Fruit fly (Drosophila melanogaster): ENCODE data around the gene Fum1.
A peak's percentile ranks its signal among the peaks of the same experiment; 100 is the strongest.

Fum1 gene

dm6 chrX:6724904-6725505 is 46.8 kb downstream of the Fum1 start:
- TF ChIP-seq CG14655 (GFP tag; optimal IDR thresholded peaks at IDR 0.05) (peak; percentile 46), Pif1A (GFP tag; optimal IDR thresholded peaks at IDR 0.05) (no peak), Snoo (tag; optimal IDR thresholded peaks at IDR 0.05) (no peak), CG4496 (GFP tag; IDR thresholded peaks at IDR 0.05) (peak; percentile 43; the same call in 1 of the 3 replicates), CG10348 (GFP tag; IDR thresholded peaks at IDR 0.05) (no peak), rn (GFP tag; IDR thresholded peaks at IDR 0.05) (no peak), Ets98B (GFP tag; IDR thresholded peaks at IDR 0.05) (peak; percentile 40), CG8301 (tag; optimal IDR thresholded peaks at IDR 0.05) (peak; percentile 19), CG32121 (GFP tag; IDR thresholded peaks at IDR 0.05) (no peak)

- TF ChIP-seq CG15710 (tag; optimal IDR thresholded peaks at IDR 0.05) (no peak), CG12605 (GFP tag; IDR thresholded peaks at IDR 0.05) (no peak), CG32121 (GFP tag; IDR thresholded peaks at IDR 0.05) (no peak), D1 (tag; optimal IDR thresholded peaks at IDR 0.05) (no peak), Pif1A (GFP tag; optimal IDR thresholded peaks at IDR 0.05) (no peak), CG14655 (GFP tag; optimal IDR thresholded peaks at IDR 0.05) (no peak), gl (tag; optimal IDR thresholded peaks at IDR 0.05) (no peak), rn (GFP tag; IDR thresholded peaks at IDR 0.05) (no peak), CG10348 (GFP tag; IDR thresholded peaks at IDR 0.05) (no peak), CG13204 (GFP tag; optimal IDR thresholded peaks at IDR 0.05) (peak; percentile 72), fd96Ca (GFP tag; IDR thresholded peaks at IDR 0.05) (no peak), Snoo (tag; optimal IDR thresholded peaks at IDR 0.05) (no peak), Ets98B (GFP tag; IDR thresholded peaks at IDR 0.05) (no peak), CG8159 (tag; optimal IDR thresholded peaks at IDR 0.05) (no peak), CG9948 (tag; optimal IDR thresholded peaks at IDR 0.05) (no peak), CG4496 (GFP tag; IDR thresholded peaks at IDR 0.05) (0 out of 3 replicates have a peak, but pooled peaks have one; percentile 34), CG8301 (tag; optimal IDR thresholded peaks at IDR 0.05) (no peak)
These were observed 48.7 kb downstream of the Fum1 start for dm6 chrX:6726758-6727490.

- TF ChIP-seq EcR (GFP tag; optimal IDR thresholded peaks at IDR 0.05) (peak; percentile 47), CG9948 (tag; optimal IDR thresholded peaks at IDR 0.05) (no peak)
These were observed 50.5 kb downstream of the Fum1 start for dm6 chrX:6728597-6729158.

- TF ChIP-seq gl (tag; optimal IDR thresholded peaks at IDR 0.05) = peak; percentile 78
- TF ChIP-seq CG34367 (tag; optimal IDR thresholded peaks at IDR 0.05) = peak; percentile 42
- peak; percentile 57 for TF ChIP-seq CG8159 (tag; optimal IDR thresholded peaks at IDR 0.05)
- TF ChIP-seq CG9948 (tag; optimal IDR thresholded peaks at IDR 0.05) = peak; percentile 25
- TF ChIP-seq Pif1A (GFP tag; optimal IDR thresholded peaks at IDR 0.05) = peak; percentile 26
- peak; percentile 47 for TF ChIP-seq CG15710 (tag; optimal IDR thresholded peaks at IDR 0.05)
- TF ChIP-seq CG8301 (tag; optimal IDR thresholded peaks at IDR 0.05) = peak; percentile 63
- TF ChIP-seq CG32121 (GFP tag; IDR thresholded peaks at IDR 0.05) = peak; percentile 58; the same call in 1 of the 2 replicates
- TF ChIP-seq CG14655 (GFP tag; optimal IDR thresholded peaks at IDR 0.05) = peak; percentile 74
- peak; percentile 70 for TF ChIP-seq CG13204 (GFP tag; optimal IDR thresholded peaks at IDR 0.05)
- no peak for TF ChIP-seq Snoo (tag; optimal IDR thresholded peaks at IDR 0.05)
- TF ChIP-seq fd96Ca (GFP tag; IDR thresholded peaks at IDR 0.05) = peak; percentile 87
- peak; percentile 81 for TF ChIP-seq Ets98B (GFP tag; IDR thresholded peaks at IDR 0.05)
- peak; percentile 51; the same call in 1 of the 2 replicates for TF ChIP-seq rn (GFP tag; IDR thresholded peaks at IDR 0.05)
- TF ChIP-seq D1 (tag; optimal IDR thresholded peaks at IDR 0.05) = no peak
- peak; percentile 52 for TF ChIP-seq CG17806 (tag; optimal IDR thresholded peaks at IDR 0.05)
- peak; percentile 42 for TF ChIP-seq Pif1B (GFP tag; optimal IDR thresholded peaks at IDR 0.05)
- peak; percentile 91 for TF ChIP-seq CG12605 (GFP tag; IDR thresholded peaks at IDR 0.05)
- peak; percentile 88 for TF ChIP-seq CG4496 (GFP tag; IDR thresholded peaks at IDR 0.05)
- TF ChIP-seq EcR (GFP tag; optimal IDR thresholded peaks at IDR 0.05) = no peak
- no peak for TF ChIP-seq CG10348 (GFP tag; IDR thresholded peaks at IDR 0.05)
These were observed 52.5 kb downstream of the Fum1 start for dm6 chrX:6730600-6731259.

Data from whole organism, pupa.